Worm (Caenorhabditis elegans) whole organism, L4/young adult: ENCODE results near the gene ser-2.

Experiments
- W03F9.2 ChIP-seq: fragments of 150-350 bp; optimal IDR thresholded peaks from 2 replicates; lab custom pipeline; 2014; ENCODE audit warnings: missing biosample characterization, missing genetic modification characterization
- dao-5 ChIP-seq: sonication (generic microtip); optimal IDR thresholded peaks from 2 replicates; lab custom pipeline; 2016; ENCODE audit warnings: missing genotype, missing genetic modification characterization, moderate library complexity, missing compliant biosample characterization
- him-1 ChIP-seq: sonication (generic microtip); optimal IDR thresholded peaks from 2 replicates; lab custom pipeline; 2016; ENCODE audit warnings: missing genotype, missing genetic modification reagents, missing genetic modification characterization, missing compliant biosample characterization

DNA sequence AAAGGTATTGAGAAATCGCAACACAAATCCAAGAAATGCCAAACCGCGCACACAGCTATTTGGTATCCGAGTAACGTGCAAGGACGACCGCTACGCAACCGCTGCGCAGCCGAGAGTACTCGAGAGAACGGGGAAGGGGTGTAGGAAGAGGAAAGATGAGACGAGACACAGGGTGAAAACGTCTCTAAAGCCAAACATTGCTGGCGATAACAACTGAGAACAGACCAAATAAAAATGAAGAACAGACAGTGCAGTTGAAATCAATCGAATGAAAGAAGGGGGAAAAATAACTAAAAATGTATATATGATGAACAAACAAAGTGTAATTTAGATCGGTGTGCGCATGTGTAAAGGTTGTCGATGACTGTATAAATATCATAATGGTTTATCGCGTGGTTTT lies 21.5 kb downstream of the ser-2 start:
- TF ChIP-seq him-1 (tag; lab: Kevin White, UChicago), result no peak
- no peak for TF ChIP-seq W03F9.2 (tag; lab: Kevin White, UChicago)
- TF ChIP-seq dao-5 (tag; lab: Kevin White, UChicago), result no peak
